Fruit fly (Drosophila melanogaster) whole organism, embryonic: ENCODE data around the gene CG12420.

ENCODE experiments used
- Atf-2 ChIP-seq: fragments of 200-800 bp; sonication (Bioruptor generic); optimal IDR thresholded peaks from 2 replicates; lab custom pipeline; 2016; ENCODE audit warnings: missing biosample characterization, missing genetic modification characterization
- B-H1 ChIP-seq: fragments of 200-800 bp; sonication (Bioruptor generic); IDR thresholded peaks from 3 replicates; pipeline ENCODE4 v1.3.6; 2022; ENCODE audit warnings: missing biosample characterization, missing genetic modification characterization
- B-H2 ChIP-seq: fragments of 200-800 bp; sonication (Bioruptor generic); optimal IDR thresholded peaks from 2 replicates; lab custom pipeline; 2018; ENCODE audit warnings: missing biosample characterization, mild to moderate bottlenecking, missing genetic modification characterization
- BtbVII ChIP-seq: fragments of 200-800 bp; sonication (Bioruptor generic); optimal IDR thresholded peaks from 3 replicates; lab custom pipeline; 2017; ENCODE audit warnings: missing biosample characterization, mild to moderate bottlenecking, missing genetic modification characterization
- C15 ChIP-seq: fragments of 200-800 bp; sonication (Bioruptor generic); IDR thresholded peaks from 3 replicates; pipeline ENCODE4 v1.3.6; 2022; ENCODE audit warnings: missing biosample characterization, missing genetic modification characterization
- CG1024 ChIP-seq: fragments of 200-800 bp; sonication (Bioruptor generic); IDR thresholded peaks from 2 replicates; pipeline ENCODE4 v1.3.6; 2022; ENCODE audit warnings: missing biosample characterization, missing genetic modification characterization
- CG10565 ChIP-seq: fragments of 200-800 bp; sonication (Bioruptor generic); optimal IDR thresholded peaks from 3 replicates; lab custom pipeline; 2016; ENCODE audit warnings: missing biosample characterization, mild to moderate bottlenecking, missing genetic modification characterization
- CG11696 ChIP-seq: fragments of 200-800 bp; sonication (Bioruptor generic); IDR thresholded peaks from 2 replicates; pipeline ENCODE4 v1.3.6; 2022; ENCODE audit warnings: missing biosample characterization, missing genetic modification characterization
- CG12659 ChIP-seq: fragments of 200-800 bp; sonication (Bioruptor generic); optimal IDR thresholded peaks from 3 replicates; lab custom pipeline; 2017; ENCODE audit warnings: mild to moderate bottlenecking, missing biosample characterization, missing genetic modification reagents, missing genetic modification characterization
- CG12769 ChIP-seq: fragments of 200-800 bp; sonication (Bioruptor generic); optimal IDR thresholded peaks from 2 replicates; lab custom pipeline; 2019; ENCODE audit warnings: missing biosample characterization, mild to moderate bottlenecking, missing genetic modification characterization, moderate library complexity
- CG14441 ChIP-seq: fragments of 200-800 bp; sonication (Bioruptor generic); IDR thresholded peaks from 2 replicates; pipeline ENCODE4 v1.3.6; 2022; ENCODE audit warnings: missing biosample characterization, missing genetic modification characterization
- CG15073 ChIP-seq: fragments of 200-800 bp; sonication (Bioruptor generic); optimal IDR thresholded peaks from 2 replicates; lab custom pipeline; 2016; ENCODE audit warnings: missing biosample characterization, missing genetic modification characterization
- CG17359 ChIP-seq: fragments of 200-800 bp; sonication (Bioruptor generic); optimal IDR thresholded peaks from 3 replicates; lab custom pipeline; 2018; ENCODE audit warnings: missing biosample characterization, mild to moderate bottlenecking, missing genetic modification characterization, moderate library complexity
- CG17385 ChIP-seq: fragments of 200-800 bp; sonication (Bioruptor generic); optimal IDR thresholded peaks from 3 replicates; lab custom pipeline; 2018; ENCODE audit warnings: missing biosample characterization, mild to moderate bottlenecking, missing genetic modification characterization
- CG17912 ChIP-seq: fragments of 200-800 bp; sonication (Bioruptor generic); optimal IDR thresholded peaks from 2 replicates; lab custom pipeline; 2018; ENCODE audit warnings: missing biosample characterization, mild to moderate bottlenecking, missing genetic modification characterization
- CG3065 ChIP-seq: fragments of 200-800 bp; sonication (Bioruptor generic); optimal IDR thresholded peaks from 2 replicates; lab custom pipeline; 2016; ENCODE audit warnings: missing biosample characterization, missing genetic modification characterization
- CG3726 ChIP-seq: fragments of 200-800 bp; sonication (Bioruptor generic); IDR thresholded peaks from 3 replicates; pipeline ENCODE4, ENCODE4 v1.3.6; 2022; ENCODE audit warnings: missing biosample characterization, missing genetic modification characterization
- CG3995 ChIP-seq: fragments of 200-800 bp; sonication (Bioruptor generic); optimal IDR thresholded peaks from 3 replicates; lab custom pipeline; 2016; ENCODE audit warnings: missing biosample characterization, missing genetic modification characterization
- CG4424 ChIP-seq: fragments of 200-800 bp; sonication (Bioruptor generic); optimal IDR thresholded peaks from 3 replicates; lab custom pipeline; 2016; ENCODE audit warnings: missing biosample characterization, missing genetic modification characterization
- CG6765 ChIP-seq: fragments of 200-800 bp; sonication (Bioruptor generic); optimal IDR thresholded peaks from 3 replicates; lab custom pipeline; 2017; ENCODE audit warnings: missing biosample characterization, mild to moderate bottlenecking, missing genetic modification characterization
- CG6813 ChIP-seq: fragments of 200-800 bp; sonication (Bioruptor generic); optimal IDR thresholded peaks from 2 replicates; lab custom pipeline; 2017; ENCODE audit warnings: missing biosample characterization, missing genetic modification characterization, mild to moderate bottlenecking, moderate library complexity, missing genetic modification reagents
- CG6854 ChIP-seq: fragments of 200-800 bp; sonication (Bioruptor generic); optimal IDR thresholded peaks from 3 replicates; lab custom pipeline; 2017; ENCODE audit warnings: missing biosample characterization, mild to moderate bottlenecking, missing genetic modification characterization
- CG7357 ChIP-seq: fragments of 200-800 bp; sonication (Bioruptor generic); IDR thresholded peaks from 3 replicates; pipeline ENCODE4 v1.3.6; 2022; ENCODE audit warnings: missing biosample characterization, missing genetic modification characterization
- CG8924 ChIP-seq: fragments of 200-800 bp; optimal IDR thresholded peaks from 3 replicates; lab custom pipeline; 2019; ENCODE audit warnings: missing biosample characterization, mild to moderate bottlenecking, missing genetic modification characterization, moderate library complexity
- CG9437 ChIP-seq: fragments of 200-800 bp; sonication (Bioruptor generic); optimal IDR thresholded peaks from 2 replicates; lab custom pipeline; 2018; ENCODE audit warnings: missing biosample characterization, mild to moderate bottlenecking, missing genetic modification characterization
- D ChIP-seq, 2 experiments: fragments of 200-800 bp in 1 of 2; fragments of >200 bp in 1 of 2; sonication (Bioruptor generic) in 1 of 2; optimal IDR thresholded peaks; 2 replicates in 1 of 2; 3 replicates in 1 of 2; lab custom pipeline; 2017; ENCODE audit warnings: mild to moderate bottlenecking in 1 of 2, missing biosample characterization in 1 of 2, missing genetic modification characterization in 1 of 2, missing genetic modification reagents in 1 of 2
- Deaf1 ChIP-seq: fragments of 200-800 bp; optimal IDR thresholded peaks from 3 replicates; lab custom pipeline; 2019; ENCODE audit warnings: missing biosample characterization, mild to moderate bottlenecking, missing genetic modification characterization, moderate library complexity
- Dll ChIP-seq: fragments of 200-800 bp; sonication (Bioruptor generic); IDR thresholded peaks from 4 replicates; pipeline ENCODE4 v1.3.6; 2022; ENCODE audit warnings: missing biosample characterization, missing genetic modification characterization; ENCODE audit not compliant: partially characterized antibody
- Dp ChIP-seq: fragments of 200-800 bp; sonication (Bioruptor generic); optimal IDR thresholded peaks from 2 replicates; lab custom pipeline; 2018; ENCODE audit warnings: missing biosample characterization, mild to moderate bottlenecking, missing genetic modification characterization, moderate library complexity
- H15 ChIP-seq: fragments of 200-800 bp; sonication (Bioruptor generic); IDR thresholded peaks from 3 replicates; pipeline ENCODE4 v1.3.6; 2022; ENCODE audit warnings: missing biosample characterization, missing genetic modification characterization
- HmgD ChIP-seq: fragments of 200-800 bp; sonication (Bioruptor generic); optimal IDR thresholded peaks from 3 replicates; lab custom pipeline; 2016; ENCODE audit warnings: missing biosample characterization, missing genetic modification characterization
- NC2α ChIP-seq: fragments of 200-800 bp; sonication (Bioruptor generic); optimal IDR thresholded peaks from 2 replicates; lab custom pipeline; 2016; ENCODE audit warnings: missing biosample characterization, missing genetic modification characterization
- NFAT ChIP-seq: fragments of 200-800 bp; sonication (Bioruptor generic); IDR thresholded peaks from 2 replicates; pipeline ENCODE4 v1.3.6; 2022; ENCODE audit warnings: missing biosample characterization, missing genetic modification characterization
- Neu2 ChIP-seq: fragments of 200-800 bp; sonication (Bioruptor generic); optimal IDR thresholded peaks from 3 replicates; lab custom pipeline; 2016; ENCODE audit warnings: missing biosample characterization, missing genetic modification characterization, borderline replicate concordance
- NfI ChIP-seq: fragments of 200-800 bp; sonication (Bioruptor generic); optimal IDR thresholded peaks from 3 replicates; lab custom pipeline; 2018; ENCODE audit warnings: missing biosample characterization, mild to moderate bottlenecking, missing genetic modification characterization, moderate library complexity
- PHDP ChIP-seq: fragments of 200-800 bp; sonication (Bioruptor generic); optimal IDR thresholded peaks from 3 replicates; lab custom pipeline; 2018; ENCODE audit warnings: missing biosample characterization, mild to moderate bottlenecking, missing genetic modification characterization, moderate library complexity
- Sox100B ChIP-seq: fragments of 200-800 bp; sonication (Bioruptor generic); optimal IDR thresholded peaks from 3 replicates; lab custom pipeline; 2018; ENCODE audit warnings: missing biosample characterization, mild to moderate bottlenecking, missing genetic modification characterization
- YL-1 ChIP-seq: fragments of 200-800 bp; sonication (Bioruptor generic); optimal IDR thresholded peaks from 3 replicates; lab custom pipeline; 2017; ENCODE audit warnings: missing biosample characterization, mild to moderate bottlenecking, missing genetic modification characterization
- ab ChIP-seq: fragments of 200-800 bp; sonication (Bioruptor generic); optimal IDR thresholded peaks from 2 replicates; lab custom pipeline; 2016; ENCODE audit warnings: missing biosample characterization, missing genetic modification characterization
- btn ChIP-seq: fragments of 200-800 bp; sonication (Bioruptor generic); optimal IDR thresholded peaks from 2 replicates; lab custom pipeline; 2016; ENCODE audit warnings: missing biosample characterization, missing genetic modification characterization
- chif ChIP-seq, 2 experiments: fragments of 200-800 bp; sonication (Bioruptor generic); optimal IDR thresholded peaks; 3 replicates each; lab custom pipeline; 2016; ENCODE audit warnings: missing biosample characterization in 2 of 2, missing genetic modification characterization in 2 of 2
- crol ChIP-seq: fragments of 200-800 bp; sonication (Bioruptor generic); IDR thresholded peaks from 2 replicates; pipeline ENCODE4 v1.3.6; 2022; ENCODE audit warnings: missing biosample characterization, missing genetic modification characterization
- cwo ChIP-seq: fragments of 200-800 bp; sonication (Bioruptor generic); optimal IDR thresholded peaks from 3 replicates; lab custom pipeline; 2017; ENCODE audit warnings: missing biosample characterization, missing genetic modification characterization, mild to moderate bottlenecking, moderate library complexity, missing genetic modification reagents
- gce ChIP-seq: fragments of 200-800 bp; sonication (Bioruptor generic); IDR thresholded peaks from 3 replicates; pipeline ENCODE4 v1.3.6; 2022; ENCODE audit warnings: missing biosample characterization, missing genetic modification characterization
- kah ChIP-seq: fragments of 200-800 bp; sonication (Bioruptor generic); optimal IDR thresholded peaks from 2 replicates; lab custom pipeline; 2018; ENCODE audit warnings: missing biosample characterization, mild to moderate bottlenecking, missing genetic modification characterization
- kay ChIP-seq: fragments of 200-800 bp; sonication (Bioruptor generic); optimal IDR thresholded peaks from 2 replicates; lab custom pipeline; 2016; ENCODE audit warnings: missing biosample characterization, missing genetic modification characterization
- kni ChIP-seq: fragments of 200-800 bp; sonication (Bioruptor generic); optimal IDR thresholded peaks from 3 replicates; lab custom pipeline; 2017; ENCODE audit warnings: mild to moderate bottlenecking, missing biosample characterization, missing genetic modification reagents, missing genetic modification characterization
- maf-S ChIP-seq: fragments of 200-800 bp; sonication (Bioruptor generic); optimal IDR thresholded peaks from 2 replicates; lab custom pipeline; 2016; ENCODE audit warnings: missing biosample characterization, missing genetic modification characterization
- peb ChIP-seq: fragments of 200-800 bp; sonication (Bioruptor generic); IDR thresholded peaks from 2 replicates; pipeline ENCODE4 v1.3.6; 2022; ENCODE audit warnings: missing biosample characterization, missing genetic modification characterization
- sug ChIP-seq: fragments of 200-800 bp; optimal IDR thresholded peaks from 2 replicates; lab custom pipeline; 2019; ENCODE audit warnings: missing biosample characterization, mild to moderate bottlenecking, missing genetic modification characterization, moderate library complexity
- trh ChIP-seq: fragments of 200-800 bp; sonication (Bioruptor generic); optimal IDR thresholded peaks from 2 replicates; lab custom pipeline; 2016; ENCODE audit warnings: missing biosample characterization, missing genetic modification characterization
- yki ChIP-seq: fragments of >200 bp; optimal IDR thresholded peaks from 3 replicates; lab custom pipeline; 2018

The CG12420 gene

dm6 chr3R:10203554-10203953 lies 18.9 kb upstream of the CG12420 start (continued):
- TF ChIP-seq YL-1 = no peak
- no peak for TF ChIP-seq trh (GFP tag; lab: Kevin White, UChicago)
- TF ChIP-seq CG3065 = no peak
- no peak for TF ChIP-seq Dp (GFP tag; lab: Kevin White, UChicago)
- TF ChIP-seq yki (lab: Kevin White, UChicago) = no peak
- TF ChIP-seq CG6813 (GFP tag; lab: Kevin White, UChicago) = peak; percentile 27
- TF ChIP-seq Deaf1 (tag; lab: Kevin White, UChicago) = no peak
- no peak for TF ChIP-seq D (optimal IDR thresholded peaks at IDR 0.05; lab: Kevin White, UChicago)
- TF ChIP-seq D (GFP tag; optimal IDR thresholded peaks at IDR 0.05; lab: Kevin White, UChicago) = peak; percentile 38
- no peak for TF ChIP-seq CG1024 (GFP tag; lab: Robert Waterston, UW)
- no peak for TF ChIP-seq gce (GFP tag; lab: Robert Waterston, UW)
- TF ChIP-seq C15 (GFP tag; lab: Robert Waterston, UW) = no peak
- TF ChIP-seq CG17359 (tag; lab: Kevin White, UChicago) = peak; percentile 32
- no peak for TF ChIP-seq Atf-2 (GFP tag; lab: Kevin White, UChicago)
- peak; percentile 3 for TF ChIP-seq CG17385
- TF ChIP-seq NFAT (GFP tag; lab: Robert Waterston, UW) = no peak
- TF ChIP-seq NfI (GFP tag; lab: Kevin White, UChicago) = peak; percentile 41
- TF ChIP-seq CG6765 (GFP tag; lab: Kevin White, UChicago) = no peak
- no peak; the same call in 2 of the 3 replicates for TF ChIP-seq B-H1 (GFP tag; lab: Robert Waterston, UW)
- no peak for TF ChIP-seq CG3726 (GFP tag; lab: Robert Waterston, UW)
- no peak for TF ChIP-seq crol (GFP tag; lab: Robert Waterston, UW)
- TF ChIP-seq CG9437 (GFP tag; lab: Kevin White, UChicago) = peak; percentile 28
- no peak for TF ChIP-seq CG15073 (GFP tag; lab: Kevin White, UChicago)
- TF ChIP-seq BtbVII (GFP tag; lab: Kevin White, UChicago) = no peak
- TF ChIP-seq CG17912 (GFP tag; lab: Kevin White, UChicago) = no peak
- no peak for TF ChIP-seq CG8924 (tag; lab: Kevin White, UChicago)
- no peak for TF ChIP-seq Neu2 (GFP tag; lab: Kevin White, UChicago)
- TF ChIP-seq H15 (GFP tag; lab: Robert Waterston, UW) = no peak
- no peak for TF ChIP-seq sug
- no peak for TF ChIP-seq CG14441 (GFP tag; lab: Robert Waterston, UW)
- TF ChIP-seq CG10565 (GFP tag; lab: Kevin White, UChicago) = no peak
- TF ChIP-seq kah (GFP tag; lab: Kevin White, UChicago) = peak; percentile 8
- TF ChIP-seq Sox100B (GFP tag; lab: Kevin White, UChicago) = peak; percentile 44
- no peak for TF ChIP-seq kay (GFP tag; lab: Kevin White, UChicago)
- peak; percentile 37 to 60 for TF ChIP-seq chif (GFP tag; optimal IDR thresholded peaks at IDR 0.05; lab: Kevin White, UChicago)
- no peak for TF ChIP-seq NC2α
- TF ChIP-seq peb (GFP tag; lab: Robert Waterston, UW) = no peak
- TF ChIP-seq ab (GFP tag; lab: Kevin White, UChicago) = no peak
- TF ChIP-seq CG7357 (GFP tag; lab: Robert Waterston, UW) = no peak
- no peak for TF ChIP-seq B-H2
- TF ChIP-seq CG12769 = no peak
- peak; percentile 17 for TF ChIP-seq btn (GFP tag; lab: Kevin White, UChicago)
- no peak for TF ChIP-seq HmgD (GFP tag; lab: Kevin White, UChicago)
- TF ChIP-seq CG11696 (GFP tag; lab: Robert Waterston, UW) = no peak
- TF ChIP-seq Dll (GFP tag; lab: Robert Waterston, UW) = no peak
- no peak for TF ChIP-seq kni (GFP tag; lab: Kevin White, UChicago)
- TF ChIP-seq maf-S = no peak
- peak; percentile 61 for TF ChIP-seq CG4424 (GFP tag; lab: Kevin White, UChicago)
- TF ChIP-seq cwo (GFP tag; lab: Kevin White, UChicago) = no peak
- TF ChIP-seq CG6854 (GFP tag; lab: Kevin White, UChicago) = no peak
- no peak for TF ChIP-seq CG3995 (GFP tag; lab: Kevin White, UChicago)
- peak; percentile 49 for TF ChIP-seq PHDP (tag; lab: Kevin White, UChicago)
- peak; percentile 4 for TF ChIP-seq CG12659 (GFP tag; lab: Kevin White, UChicago)
